Worm (Caenorhabditis elegans) whole organism, L1 larva: ENCODE results near the gene F09C6.10.

Experiments
- alr-1 ChIP-seq: fragments of 200-800 bp; sonication (Bioruptor generic); optimal IDR thresholded peaks from 2 replicates; lab custom pipeline; 2018; ENCODE audit warnings: borderline replicate concordance, mild to moderate bottlenecking, missing genetic modification characterization, missing compliant biosample characterization
- aly-2 ChIP-seq: fragments of 150-350 bp; optimal IDR thresholded peaks from 2 replicates; lab custom pipeline; 2014; ENCODE audit warnings: missing biosample characterization, missing genetic modification characterization
- blmp-1 ChIP-seq: fragments of 150-350 bp; optimal IDR thresholded peaks from 2 replicates; lab custom pipeline; 2014; ENCODE audit warnings: missing biosample characterization, missing genetic modification characterization
- grh-1 ChIP-seq: fragments of 200-800 bp; sonication (Bioruptor generic); IDR thresholded peaks from 2 replicates; pipeline ENCODE4 v1.3.6; 2022; ENCODE audit warnings: missing genetic modification reagents, missing genetic modification characterization, missing compliant biosample characterization
- mep-1 ChIP-seq: fragments of 150-350 bp; optimal IDR thresholded peaks from 2 replicates; lab custom pipeline; 2014; ENCODE audit warnings: missing biosample characterization, missing genetic modification characterization
- nhr-47 ChIP-seq: sonication (generic microtip); optimal IDR thresholded peaks from 2 replicates; lab custom pipeline; 2016; ENCODE audit warnings: mild to moderate bottlenecking, missing genetic modification characterization, moderate library complexity, missing compliant biosample characterization
- rnt-1 ChIP-seq: sonication (generic microtip); optimal IDR thresholded peaks from 2 replicates; lab custom pipeline; 2016; ENCODE audit warnings: mild to moderate bottlenecking, missing genetic modification characterization, moderate library complexity, missing compliant biosample characterization
- sptf-1 ChIP-seq: fragments of 150-350 bp; optimal IDR thresholded peaks from 2 replicates; lab custom pipeline; 2014; ENCODE audit warnings: missing biosample characterization, missing genetic modification characterization

DNA sequence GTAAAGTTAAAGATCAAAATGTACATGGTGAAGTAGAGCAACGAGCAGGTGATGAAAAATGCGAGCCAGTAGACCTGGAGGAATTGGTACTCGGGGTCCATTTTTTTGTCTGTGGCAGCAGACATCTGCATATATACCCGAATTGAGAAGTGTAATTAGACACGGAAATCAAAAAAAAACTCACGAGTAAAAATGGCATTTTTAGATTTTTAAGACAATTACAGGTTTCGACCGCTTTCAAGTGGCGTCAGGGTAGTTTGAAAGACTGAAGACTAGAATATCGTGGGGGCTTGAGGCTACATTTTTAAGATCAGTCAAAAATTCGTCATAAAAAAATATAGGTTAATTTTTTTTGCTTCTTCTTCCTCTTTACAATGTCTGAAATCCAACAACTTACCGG is 13.3 kb downstream of the F09C6.10 start, which contains the start of gene srd-68:
- TF ChIP-seq rnt-1 (tag; lab: Kevin White, UChicago): no peak
- no peak for TF ChIP-seq blmp-1 (tag; lab: Kevin White, UChicago)
- TF ChIP-seq nhr-47 (tag; lab: Kevin White, UChicago): no peak
- no peak for TF ChIP-seq sptf-1 (tag; lab: Kevin White, UChicago)
- TF ChIP-seq aly-2 (tag; lab: Kevin White, UChicago): no peak
- no peak for TF ChIP-seq alr-1 (tag; lab: Kevin White, UChicago)
- TF ChIP-seq mep-1: no peak
- no peak for TF ChIP-seq grh-1
